Fruit fly (Drosophila melanogaster) Kc167 (cell line): Measurements from ENCODE around the gene Samuel.
A peak's percentile ranks its signal among the peaks of the same experiment; 100 is the strongest.

Source experiments
- Myc ChIP-seq: fragments of >200 bp; optimal IDR thresholded peaks from 2 replicates; lab custom pipeline; 2017; ENCODE audit warnings: missing external identifiers
- Sin3A ChIP-seq: fragments of >200 bp; optimal IDR thresholded peaks from 2 replicates; lab custom pipeline; 2018; ENCODE audit warnings: missing external identifiers
- h ChIP-seq: fragments of >200 bp; optimal IDR thresholded peaks from 3 replicates; lab custom pipeline; 2018; ENCODE audit warnings: missing external identifiers
- insv ChIP-seq: fragments of >200 bp; optimal IDR thresholded peaks from 3 replicates; lab custom pipeline; 2018; ENCODE audit warnings: missing external identifiers
- psq ChIP-seq: fragments of >200 bp; optimal IDR thresholded peaks from 2 replicates; lab custom pipeline; 2017; ENCODE audit warnings: missing external identifiers
- ttk ChIP-seq: sonication (Bioruptor generic); optimal IDR thresholded peaks from 2 replicates; lab custom pipeline; 2017; ENCODE audit warnings: missing external identifiers

The Samuel gene

dm6 chr2L:11066887-11067459 is at the start of gene Samuel:
Gene Samuel (minus strand): TSS chr2L:11066998.
- TF ChIP-seq Myc (lab: Kevin White, UChicago) (no peak), h (no peak), Sin3A (no peak), insv (no peak), psq (no peak), ttk (no peak)

dm6 chr2L:11113714-11114113 is 46.9 kb upstream of the Samuel start, which contains the start of gene Gr32a:
Gene Gr32a (plus strand): TSS chr2L:11114014.
- no peak for TF ChIP-seq h
- no peak for TF ChIP-seq insv
- TF ChIP-seq Sin3A = no peak
- TF ChIP-seq ttk = no peak
- no peak for TF ChIP-seq psq
- no peak for TF ChIP-seq Myc (lab: Kevin White, UChicago)

dm6 chr2L:11113011-11113528 is 46.3 kb upstream of the Samuel start, which contains the start of gene Idua:
Gene Idua (minus strand): TSS chr2L:11113061.
- TF ChIP-seq h (no peak), psq (no peak), Sin3A (no peak), ttk (no peak)

- TF ChIP-seq Myc (lab: Kevin White, UChicago) = no peak
- TF ChIP-seq h = peak; percentile 34
Measured at dm6 chr2L:11106562-11106962, 39.8 kb upstream of the Samuel start, which contains the start of gene Reps. Gene Reps (minus strand): TSS chr2L:11106645.

dm6 chr2L:11105320-11105719 is 38.5 kb upstream of the Samuel start:
- TF ChIP-seq psq (no peak), Myc (lab: Kevin White, UChicago) (no peak), insv (no peak), Sin3A (no peak), ttk (no peak), h (no peak)

- TF ChIP-seq h = no peak
- TF ChIP-seq Sin3A = no peak
- TF ChIP-seq insv = no peak
Measured at dm6 chr2L:11100516-11101061, 33.8 kb upstream of the Samuel start, which contains the start of gene Ge-1. Gene Ge-1 (minus strand): TSS chr2L:11100888.

- TF ChIP-seq Sin3A (no peak), psq (no peak), Myc (lab: Kevin White, UChicago) (no peak), insv (no peak), ttk (no peak), h (no peak)
Measured at dm6 chr2L:11091111-11091510, 24.3 kb upstream of the Samuel start, which contains the start of gene Wdr59. Gene Wdr59 (plus strand): TSS chr2L:11091444.

dm6 chr2L:11086357-11086924 is 19.6 kb upstream of the Samuel start, which contains the start of gene CG16854:
Gene CG16854 (plus strand): TSS chr2L:11086721.
- TF ChIP-seq ttk (no peak), h (no peak), Myc (lab: Kevin White, UChicago) (no peak), Sin3A (no peak), insv (no peak), psq (no peak)

dm6 chr2L:11085129-11085528 is 18.3 kb upstream of the Samuel start, which contains the start of gene AstCC:
Gene AstCC (minus strand): TSS chr2L:11085229.
- TF ChIP-seq Sin3A = no peak
- TF ChIP-seq psq = no peak
- TF ChIP-seq insv = no peak
- no peak for TF ChIP-seq ttk
- TF ChIP-seq h = no peak
- no peak for TF ChIP-seq Myc (lab: Kevin White, UChicago)

dm6 chr2L:11082025-11082424 is 15.2 kb upstream of the Samuel start:
- TF ChIP-seq h = no peak
- TF ChIP-seq psq = no peak
- no peak for TF ChIP-seq ttk
- TF ChIP-seq Sin3A = no peak
- TF ChIP-seq insv = no peak
- no peak for TF ChIP-seq Myc (lab: Kevin White, UChicago)

dm6 chr2L:11081337-11081736 is 14.5 kb upstream of the Samuel start, which contains the start of gene AstC:
Gene AstC (minus strand): TSS chr2L:11081399.
- TF ChIP-seq psq (no peak), Myc (lab: Kevin White, UChicago) (no peak), h (no peak), insv (no peak), ttk (no peak), Sin3A (no peak)

- TF ChIP-seq h = no peak
Measured at dm6 chr2L:11075114-11075513, 8.3 kb upstream of the Samuel start, which contains the start of gene CG43725. Gene CG43725 (plus strand): TSS chr2L:11075513.

dm6 chr2L:11073947-11074346 is 7.1 kb upstream of the Samuel start:
- TF ChIP-seq h = no peak
- TF ChIP-seq Myc (lab: Kevin White, UChicago) = no peak
- TF ChIP-seq insv = no peak
- TF ChIP-seq Sin3A = no peak
- TF ChIP-seq psq = no peak

- TF ChIP-seq Myc (lab: Kevin White, UChicago) = no peak
- no peak for TF ChIP-seq h
- no peak for TF ChIP-seq Sin3A
Measured at dm6 chr2L:11072880-11073279, 6.1 kb upstream of the Samuel start.
